Fruit fly (Drosophila melanogaster) whole organism, embryonic: Measurements from ENCODE around the gene Polr2I.

Source experiments
- ATbp ChIP-seq: fragments of 200-800 bp; sonication (Bioruptor generic); optimal IDR thresholded peaks from 2 replicates; lab custom pipeline; 2017; ENCODE audit warnings: missing biosample characterization, mild to moderate bottlenecking, missing genetic modification characterization, missing genetic modification reagents
- Atf6 ChIP-seq: fragments of 200-800 bp; sonication (Bioruptor generic); IDR thresholded peaks from 2 replicates; pipeline ENCODE4 v1.3.6; 2022; ENCODE audit warnings: missing biosample characterization, missing genetic modification characterization
- Blimp-1 ChIP-seq: fragments of 200-800 bp; sonication (Bioruptor generic); optimal IDR thresholded peaks from 3 replicates; lab custom pipeline; 2018; ENCODE audit warnings: missing biosample characterization, missing genetic modification characterization, mild to moderate bottlenecking, moderate library complexity, missing genetic modification reagents
- CG10267 ChIP-seq: fragments of 200-800 bp; sonication (Bioruptor generic); optimal IDR thresholded peaks from 2 replicates; lab custom pipeline; 2018; ENCODE audit warnings: missing biosample characterization, mild to moderate bottlenecking, missing genetic modification characterization, moderate library complexity
- CG12071 ChIP-seq: fragments of 200-800 bp; sonication (Bioruptor generic); optimal IDR thresholded peaks from 3 replicates; lab custom pipeline; 2018; ENCODE audit warnings: missing biosample characterization, mild to moderate bottlenecking, missing genetic modification characterization
- CG12769 ChIP-seq: fragments of 200-800 bp; sonication (Bioruptor generic); optimal IDR thresholded peaks from 2 replicates; lab custom pipeline; 2019; ENCODE audit warnings: missing biosample characterization, mild to moderate bottlenecking, missing genetic modification characterization, moderate library complexity
- CG14050 ChIP-seq: fragments of 200-800 bp; sonication (Bioruptor generic); IDR thresholded peaks from 3 replicates; pipeline ENCODE4 v1.3.6; 2022; ENCODE audit warnings: missing biosample characterization, missing genetic modification characterization
- CG1529 ChIP-seq: fragments of 200-800 bp; sonication (Bioruptor generic); optimal IDR thresholded peaks from 3 replicates; lab custom pipeline; 2018; ENCODE audit warnings: missing biosample characterization, missing genetic modification characterization
- CG17186 ChIP-seq: fragments of 200-800 bp; sonication (Bioruptor generic); optimal IDR thresholded peaks from 3 replicates; lab custom pipeline; 2017; ENCODE audit warnings: missing biosample characterization, missing genetic modification reagents, missing genetic modification characterization
- CG18262 ChIP-seq: fragments of 200-800 bp; optimal IDR thresholded peaks from 3 replicates; lab custom pipeline; 2019; ENCODE audit warnings: missing biosample characterization, mild to moderate bottlenecking, missing genetic modification characterization, moderate library complexity
- CG18476 ChIP-seq: fragments of 200-800 bp; sonication (Bioruptor generic); optimal IDR thresholded peaks from 2 replicates; lab custom pipeline; 2016; ENCODE audit warnings: missing biosample characterization, mild to moderate bottlenecking, missing genetic modification characterization
- CG32532 ChIP-seq: fragments of 200-800 bp; sonication (Bioruptor generic); IDR thresholded peaks from 2 replicates; pipeline ENCODE4 v1.3.6; 2022; ENCODE audit warnings: missing biosample characterization, missing genetic modification characterization
- CG3281 ChIP-seq: fragments of 200-800 bp; sonication (Bioruptor generic); optimal IDR thresholded peaks from 3 replicates; lab custom pipeline; 2017; ENCODE audit warnings: missing biosample characterization, mild to moderate bottlenecking, missing genetic modification characterization
- CG4854 ChIP-seq: fragments of 200-800 bp; sonication (Bioruptor generic); optimal IDR thresholded peaks from 2 replicates; lab custom pipeline; 2016; ENCODE audit warnings: missing biosample characterization, missing genetic modification characterization, inconsistent platforms
- CG6765 ChIP-seq: fragments of 200-800 bp; sonication (Bioruptor generic); optimal IDR thresholded peaks from 3 replicates; lab custom pipeline; 2017; ENCODE audit warnings: missing biosample characterization, mild to moderate bottlenecking, missing genetic modification characterization
- CG7839 ChIP-seq: fragments of 200-800 bp; sonication (Bioruptor generic); optimal IDR thresholded peaks from 3 replicates; lab custom pipeline; 2018; ENCODE audit warnings: missing biosample characterization, mild to moderate bottlenecking, missing genetic modification characterization, moderate library complexity
- CG7963 ChIP-seq: fragments of 200-800 bp; sonication (Bioruptor generic); IDR thresholded peaks from 3 replicates; pipeline ENCODE4 v1.3.6; 2022; ENCODE audit warnings: missing biosample characterization, missing genetic modification characterization; ENCODE audit not compliant: partially characterized antibody
- CG7987 ChIP-seq: fragments of 200-800 bp; sonication (Bioruptor generic); optimal IDR thresholded peaks from 2 replicates; lab custom pipeline; 2018; ENCODE audit warnings: missing biosample characterization, mild to moderate bottlenecking, missing genetic modification characterization, moderate library complexity
- CG8765 ChIP-seq: fragments of 200-800 bp; sonication (Bioruptor generic); IDR thresholded peaks from 2 replicates; pipeline ENCODE4 v1.3.6; 2022; ENCODE audit warnings: missing biosample characterization, missing genetic modification characterization
- CG8924 ChIP-seq: fragments of 200-800 bp; optimal IDR thresholded peaks from 3 replicates; lab custom pipeline; 2019; ENCODE audit warnings: missing biosample characterization, mild to moderate bottlenecking, missing genetic modification characterization, moderate library complexity
- Chrac-16 ChIP-seq: fragments of 200-800 bp; sonication (Bioruptor generic); optimal IDR thresholded peaks from 3 replicates; lab custom pipeline; 2016; ENCODE audit warnings: missing biosample characterization, missing genetic modification characterization
- Ets97D ChIP-seq: fragments of 200-800 bp; sonication (Bioruptor generic); optimal IDR thresholded peaks from 3 replicates; lab custom pipeline; 2016; ENCODE audit warnings: missing biosample characterization, missing genetic modification characterization
- Fer2 ChIP-seq: fragments of 200-800 bp; sonication (Bioruptor generic); optimal IDR thresholded peaks from 2 replicates; lab custom pipeline; 2018; ENCODE audit warnings: missing biosample characterization, mild to moderate bottlenecking, missing genetic modification characterization, moderate library complexity
- HHEX ChIP-seq: fragments of 200-800 bp; sonication (Bioruptor generic); optimal IDR thresholded peaks from 3 replicates; lab custom pipeline; 2017; ENCODE audit warnings: missing biosample characterization, mild to moderate bottlenecking, missing genetic modification characterization, missing genetic modification reagents
- Hmr ChIP-seq: fragments of 200-800 bp; sonication (Bioruptor generic); optimal IDR thresholded peaks from 3 replicates; lab custom pipeline; 2017; ENCODE audit warnings: mild to moderate bottlenecking, missing biosample characterization, missing genetic modification reagents, missing genetic modification characterization
- Meics ChIP-seq: fragments of 200-800 bp; sonication (Bioruptor generic); optimal IDR thresholded peaks from 2 replicates; lab custom pipeline; 2017; ENCODE audit warnings: missing biosample characterization, mild to moderate bottlenecking, missing genetic modification characterization
- Nf-YA ChIP-seq: fragments of 200-800 bp; sonication (Bioruptor generic); IDR thresholded peaks from 2 replicates; pipeline ENCODE4 v1.3.6; 2022; ENCODE audit warnings: missing biosample characterization, missing genetic modification characterization
- Oli ChIP-seq: fragments of 200-800 bp; sonication (Bioruptor generic); optimal IDR thresholded peaks from 2 replicates; lab custom pipeline; 2018; ENCODE audit warnings: missing biosample characterization, mild to moderate bottlenecking, missing genetic modification characterization, moderate library complexity
- Pdp1 ChIP-seq, 2 experiments: fragments of 200-800 bp; sonication (Bioruptor generic); optimal IDR thresholded peaks; 3 replicates each; lab custom pipeline; 2016; ENCODE audit warnings: missing biosample characterization in 2 of 2, missing genetic modification characterization in 2 of 2, mild to moderate bottlenecking in 1 of 2, moderate library complexity in 1 of 2
- Sox102F ChIP-seq: fragments of 200-800 bp; sonication (Bioruptor generic); optimal IDR thresholded peaks from 2 replicates; lab custom pipeline; 2018; ENCODE audit warnings: missing biosample characterization, mild to moderate bottlenecking, missing genetic modification characterization, moderate library complexity
- bcd ChIP-seq: fragments of 200-800 bp; sonication (Bioruptor generic); optimal IDR thresholded peaks from 2 replicates; lab custom pipeline; 2017; ENCODE audit warnings: missing biosample characterization, mild to moderate bottlenecking, missing genetic modification characterization
- caup ChIP-seq: fragments of 200-800 bp; sonication (Bioruptor generic); optimal IDR thresholded peaks from 3 replicates; lab custom pipeline; 2017; ENCODE audit warnings: missing biosample characterization, mild to moderate bottlenecking, missing genetic modification characterization, moderate library complexity; ENCODE audit not compliant: severe bottlenecking
- disco-r ChIP-seq: fragments of 200-800 bp; sonication (Bioruptor generic); optimal IDR thresholded peaks from 2 replicates; lab custom pipeline; 2016; ENCODE audit warnings: missing biosample characterization, missing genetic modification characterization
- esg ChIP-seq: fragments of 200-800 bp; sonication (Bioruptor generic); conservative IDR thresholded peaks from 2 replicates; pipeline ENCODE4 v1.3.6; 2022; ENCODE audit warnings: missing biosample characterization, missing genetic modification characterization
- eve ChIP-seq, 2 experiments: fragments of >200 bp; optimal IDR thresholded peaks; 2 replicates each; lab custom pipeline; 2017; ENCODE audit warnings: missing biosample characterization in 2 of 2, missing genetic modification characterization in 2 of 2
- ewg ChIP-seq: fragments of 200-800 bp; sonication (Bioruptor generic); optimal IDR thresholded peaks from 3 replicates; lab custom pipeline; 2017; ENCODE audit warnings: mild to moderate bottlenecking, missing biosample characterization, missing genetic modification reagents, missing genetic modification characterization
- hkb ChIP-seq, 2 experiments: fragments of 200-800 bp in 1 of 2; fragments of >200 bp in 1 of 2; sonication (Bioruptor generic) in 1 of 2; IDR thresholded peaks in 1 of 2; optimal IDR thresholded peaks in 1 of 2; 2 replicates each; pipeline versions ENCODE4 v1.3.6 to Lab custom; 2017 to 2022; ENCODE audit warnings: missing biosample characterization in 1 of 2, missing genetic modification characterization in 1 of 2
- inv ChIP-seq: fragments of 200-800 bp; sonication (Bioruptor generic); IDR thresholded peaks from 2 replicates; pipeline ENCODE4 v1.3.6; 2022; ENCODE audit warnings: missing biosample characterization, missing genetic modification characterization; ENCODE audit not compliant: partially characterized antibody
- lab ChIP-seq: fragments of 200-800 bp; sonication (Bioruptor generic); optimal IDR thresholded peaks from 3 replicates; lab custom pipeline; 2017; ENCODE audit warnings: missing biosample characterization, missing genetic modification characterization, mild to moderate bottlenecking, moderate library complexity, missing genetic modification reagents
- lilli ChIP-seq: fragments of 200-800 bp; sonication (Bioruptor generic); optimal IDR thresholded peaks from 3 replicates; lab custom pipeline; 2016; ENCODE audit warnings: missing biosample characterization, missing genetic modification characterization
- nmo ChIP-seq: fragments of 200-800 bp; sonication (Bioruptor generic); optimal IDR thresholded peaks from 2 replicates; lab custom pipeline; 2018; ENCODE audit warnings: missing biosample characterization, mild to moderate bottlenecking, missing genetic modification characterization, moderate library complexity
- oc ChIP-seq: fragments of 200-800 bp; sonication (Bioruptor generic); optimal IDR thresholded peaks from 2 replicates; lab custom pipeline; 2018; ENCODE audit warnings: missing biosample characterization, mild to moderate bottlenecking, missing genetic modification characterization, moderate library complexity
- pho ChIP-seq: fragments of 200-800 bp; sonication (Bioruptor generic); optimal IDR thresholded peaks from 2 replicates; lab custom pipeline; 2016; ENCODE audit warnings: missing biosample characterization, missing genetic modification characterization
- salm ChIP-seq: fragments of 200-800 bp; sonication (Bioruptor generic); optimal IDR thresholded peaks from 2 replicates; lab custom pipeline; 2018; ENCODE audit warnings: missing biosample characterization, mild to moderate bottlenecking, missing genetic modification characterization
- sc ChIP-seq, 3 experiments: fragments of >200 bp in 2 of 3; fragments of 200-800 bp in 1 of 3; sonication (Bioruptor generic) in 1 of 3; optimal IDR thresholded peaks; 2 replicates in 2 of 3; 3 replicates in 1 of 3; lab custom pipeline; 2017; ENCODE audit warnings: mild to moderate bottlenecking in 1 of 3, missing biosample characterization in 1 of 3, missing genetic modification characterization in 1 of 3, missing genetic modification reagents in 1 of 3
- slbo ChIP-seq: fragments of 200-800 bp; sonication (Bioruptor generic); IDR thresholded peaks from 2 replicates; pipeline ENCODE4 v1.3.6; 2022; ENCODE audit warnings: missing biosample characterization, missing genetic modification characterization
- tup ChIP-seq: fragments of 200-800 bp; sonication (Bioruptor generic); optimal IDR thresholded peaks from 2 replicates; lab custom pipeline; 2016; ENCODE audit warnings: missing biosample characterization, mild to moderate bottlenecking, missing genetic modification characterization, moderate library complexity
- zf30C ChIP-seq: fragments of 200-800 bp; sonication (Bioruptor generic); optimal IDR thresholded peaks from 3 replicates; lab custom pipeline; 2018; ENCODE audit warnings: missing biosample characterization, mild to moderate bottlenecking, missing genetic modification characterization

Gene Polr2I

dm6 chr3R:14351418-14351817 lies 42.5 kb downstream of the Polr2I start (continued):
- TF ChIP-seq Blimp-1 (GFP tag; lab: Kevin White, UChicago) (peak; percentile 53), ewg (GFP tag; lab: Kevin White, UChicago) (peak; percentile 8), hkb (optimal IDR thresholded peaks at IDR 0.05; lab: Kevin White, UChicago) (no peak), hkb (GFP tag; IDR thresholded peaks at IDR 0.05; lab: Robert Waterston, UW) (0 out of 2 replicates have a peak, but pooled peaks have one; percentile 15), Pdp1 (GFP tag; optimal IDR thresholded peaks at IDR 0.05; lab: Kevin White, UChicago) (peak in 1 of 2 experiments; percentile 49), inv (GFP tag; lab: Robert Waterston, UW) (no peak), zf30C (GFP tag; lab: Kevin White, UChicago) (peak; percentile 34), lilli (peak; percentile 47), Fer2 (peak; percentile 1), lab (GFP tag; lab: Kevin White, UChicago) (peak; percentile 45), CG10267 (peak; percentile 29), pho (GFP tag; lab: Kevin White, UChicago) (peak; percentile 27), CG18262 (tag; lab: Kevin White, UChicago) (peak; percentile 49), CG8924 (tag; lab: Kevin White, UChicago) (peak; percentile 42), CG1529 (GFP tag; lab: Kevin White, UChicago) (no peak), Nf-YA (no peak), HHEX (GFP tag; lab: Kevin White, UChicago) (peak; percentile 31), ATbp (GFP tag; lab: Kevin White, UChicago) (no peak), CG7963 (no peak), CG14050 (no peak), CG8765 (GFP tag; lab: Robert Waterston, UW) (no peak), Hmr (GFP tag; lab: Kevin White, UChicago) (peak; percentile 58), Chrac-16 (GFP tag; lab: Kevin White, UChicago) (peak; percentile 3), CG17186 (GFP tag; lab: Kevin White, UChicago) (no peak), eve (GFP tag; optimal IDR thresholded peaks at IDR 0.05; lab: Kevin White, UChicago) (peak in 1 of 2 experiments; percentile 61), esg (GFP tag; lab: Robert Waterston, UW) (0 out of 2 replicates have a peak, but pooled peaks have one; percentile 29), oc (tag; lab: Kevin White, UChicago) (peak; percentile 4), tup (no peak), CG7987 (GFP tag; lab: Kevin White, UChicago) (no peak), CG3281 (GFP tag; lab: Kevin White, UChicago) (peak; percentile 54), bcd (peak; percentile 20), CG12769 (peak; percentile 20), CG7839 (tag; lab: Kevin White, UChicago) (peak; percentile 55), Atf6 (GFP tag; lab: Robert Waterston, UW) (peak; percentile 20; the same call in 1 of the 2 replicates), caup (peak; percentile 24), CG18476 (GFP tag; lab: Kevin White, UChicago) (peak; percentile 8), CG12071 (peak; percentile 13), Sox102F (GFP tag; lab: Kevin White, UChicago) (peak; percentile 56), CG4854 (GFP tag; lab: Kevin White, UChicago) (no peak), CG6765 (peak; percentile 21), slbo (GFP tag; lab: Robert Waterston, UW) (peak; percentile 17; the same call in 1 of the 2 replicates), CG32532 (GFP tag; lab: Robert Waterston, UW) (no peak), Oli (tag; lab: Kevin White, UChicago) (peak; percentile 42), Meics (GFP tag; lab: Kevin White, UChicago) (peak; percentile 54), nmo (GFP tag; lab: Kevin White, UChicago) (peak; percentile 43), disco-r (no peak), sc (optimal IDR thresholded peaks at IDR 0.05; lab: Kevin White, UChicago) (no peak), sc (GFP tag; optimal IDR thresholded peaks at IDR 0.05; lab: Kevin White, UChicago) (peak; percentile 23), salm (tag; lab: Kevin White, UChicago) (no peak), Ets97D (GFP tag; lab: Kevin White, UChicago) (no peak)
